Fruit fly (Drosophila melanogaster) whole organism, pupa: ENCODE data around the gene CG45002.

Experiments
- CG12605 ChIP-seq: fragments of 200-800 bp; sonication (Bioruptor generic); IDR thresholded peaks from 2 replicates; pipeline ENCODE4 v1.3.6; 2022; ENCODE audit warnings: missing biosample characterization, missing genetic modification characterization
- CG8159 ChIP-seq: fragments of 200-800 bp; sonication (Bioruptor generic); optimal IDR thresholded peaks from 3 replicates; lab custom pipeline; 2018; ENCODE audit warnings: missing biosample characterization, mild to moderate bottlenecking, missing genetic modification characterization, moderate library complexity
- Pif1B ChIP-seq: fragments of 200-800 bp; sonication (Bioruptor generic); optimal IDR thresholded peaks from 3 replicates; lab custom pipeline; 2016; ENCODE audit warnings: missing biosample characterization, missing genetic modification characterization
- Snoo ChIP-seq: fragments of 200-800 bp; sonication (Bioruptor generic); optimal IDR thresholded peaks from 3 replicates; lab custom pipeline; 2017; ENCODE audit warnings: missing biosample characterization, mild to moderate bottlenecking, missing genetic modification characterization, inconsistent platforms

dm6 chrX:17108000-17108399, 41.5 kb upstream of the CG45002 start:
- TF ChIP-seq CG8159, result peak; percentile 3
- TF ChIP-seq CG12605, result no peak
- no peak for TF ChIP-seq Snoo (tag; lab: Kevin White, UChicago)
- TF ChIP-seq Pif1B (GFP tag; lab: Kevin White, UChicago), result peak; percentile 19
